ENCODE assay signal across 5 fruit fly cellular contexts in genomic region chrX:18565630-18566319, dm6.
TF ChIP-seq lines count a peak whose summit lies in the region.

No protein-coding gene starts in this region.

- peak; percentile 18 for TF ChIP-seq CTCF in whole organism, embryonic (GFP tag; optimal IDR thresholded peaks at IDR 0.05; lab: Kevin White, UChicago)

TF ChIP-seq in whole organism, adult, 20 proteins besides CTCF, POLR2A, EP300 and RAD21:
- no peak for TF ChIP-seq toe (GFP tag; optimal IDR thresholded peaks at IDR 0.05; lab: Kevin White, UChicago)
- no peak for TF ChIP-seq Crg-1 (GFP tag; optimal IDR thresholded peaks at IDR 0.05; lab: Kevin White, UChicago)
- no peak for TF ChIP-seq CG12768 (GFP tag; optimal IDR thresholded peaks at IDR 0.05; lab: Kevin White, UChicago)
- no peak for TF ChIP-seq CG14711 (tag; optimal IDR thresholded peaks at IDR 0.05; lab: Kevin White, UChicago)
- peak; percentile 55 for TF ChIP-seq ovo (GFP tag; optimal IDR thresholded peaks at IDR 0.05; lab: Kevin White, UChicago)
- TF ChIP-seq tj (GFP tag; optimal IDR thresholded peaks at IDR 0.05; lab: Kevin White, UChicago), result peak; percentile 64
- TF ChIP-seq kay (GFP tag; lab: Kevin White, UChicago; ENCODE audit: borderline replicate concordance), result no peak
- peak; percentile 3 for TF ChIP-seq Hr96 (GFP tag; optimal IDR thresholded peaks at IDR 0.05; lab: Kevin White, UChicago)
- peak; percentile 34 for TF ChIP-seq bab1 (GFP tag; optimal IDR thresholded peaks at IDR 0.05; lab: Kevin White, UChicago)
- TF ChIP-seq pad (GFP tag; optimal IDR thresholded peaks at IDR 0.05; lab: Kevin White, UChicago), result peak; percentile 74
- TF ChIP-seq cic (GFP tag; optimal IDR thresholded peaks at IDR 0.05; lab: Kevin White, UChicago), result no peak
TF ChIP-seq in whole organism, adult: peak in this region for 5.

TF ChIP-seq in whole organism, embryonic, 481 proteins besides CTCF, POLR2A, EP300 and RAD21 (continues in another document):
- TF ChIP-seq CG17359 (tag; optimal IDR thresholded peaks at IDR 0.05; lab: Kevin White, UChicago), result peak; percentile 4
- TF ChIP-seq E2f2 (GFP tag; IDR thresholded peaks at IDR 0.05; lab: Robert Waterston, UW), result peak; percentile 22; the same call in 1 of the 2 replicates
- peak; percentile 54 for TF ChIP-seq Myb (GFP tag; optimal IDR thresholded peaks at IDR 0.05; lab: Kevin White, UChicago)
- peak; percentile 10 for TF ChIP-seq Lhr (GFP tag; optimal IDR thresholded peaks at IDR 0.05; lab: Kevin White, UChicago)
- TF ChIP-seq disco-r (GFP tag; optimal IDR thresholded peaks at IDR 0.05; lab: Kevin White, UChicago), result no peak
- no peak for TF ChIP-seq sim (GFP tag; IDR thresholded peaks at IDR 0.05; lab: Robert Waterston, UW)
- 0 out of 2 replicates have a peak, but pooled peaks have one; percentile 46 for TF ChIP-seq Awh (GFP tag; IDR thresholded peaks at IDR 0.05; lab: Robert Waterston, UW)
- TF ChIP-seq stc (GFP tag; IDR thresholded peaks at IDR 0.05; lab: Robert Waterston, UW), result peak; percentile 33; the same call in 1 of the 2 replicates
- TF ChIP-seq gem (tag; optimal IDR thresholded peaks at IDR 0.05; lab: Kevin White, UChicago), result peak; percentile 39
- peak; percentile 18 for TF ChIP-seq dmrt11E (tag; optimal IDR thresholded peaks at IDR 0.05; lab: Kevin White, UChicago)
- TF ChIP-seq Sox102F (GFP tag; optimal IDR thresholded peaks at IDR 0.05; lab: Kevin White, UChicago), result peak; percentile 20
- TF ChIP-seq grau (tag; optimal IDR thresholded peaks at IDR 0.05; lab: Kevin White, UChicago), result no peak
- TF ChIP-seq crp (GFP tag; optimal IDR thresholded peaks at IDR 0.05; lab: Kevin White, UChicago), result peak in 1 of 2 experiments; percentile 72
- TF ChIP-seq Ptx1 (GFP tag; IDR thresholded peaks at IDR 0.05; lab: Robert Waterston, UW), result peak; percentile 45; the same call in 1 of the 2 replicates
- peak; percentile 30; the same call in 1 of the 3 replicates for TF ChIP-seq zfh1 (GFP tag; IDR thresholded peaks at IDR 0.05; lab: Robert Waterston, UW)
- peak; percentile 5 for TF ChIP-seq Abd-B (GFP tag; optimal IDR thresholded peaks at IDR 0.05; lab: Kevin White, UChicago)
- peak; percentile 17; the same call in 1 of the 2 replicates for TF ChIP-seq vvl (GFP tag; IDR thresholded peaks at IDR 0.05; lab: Robert Waterston, UW)
- peak; percentile 24; the same call in 1 of the 3 replicates for TF ChIP-seq CG17361 (GFP tag; IDR thresholded peaks at IDR 0.05; lab: Robert Waterston, UW)
- TF ChIP-seq Med (GFP tag; lab: Kevin White, UChicago), result peak; percentile 78

TF ChIP-seq in whole organism, prepupa, 60 proteins besides CTCF, POLR2A, EP300 and RAD21 (continues in another document):
- TF ChIP-seq topi (GFP tag; optimal IDR thresholded peaks at IDR 0.05; lab: Kevin White, UChicago), result peak; percentile 36
- TF ChIP-seq CG4318 (GFP tag; optimal IDR thresholded peaks at IDR 0.05; lab: Kevin White, UChicago), result no peak
- peak; percentile 12 for TF ChIP-seq CG3032 (tag; optimal IDR thresholded peaks at IDR 0.05; lab: Kevin White, UChicago)
- TF ChIP-seq acj6 (GFP tag; optimal IDR thresholded peaks at IDR 0.05; lab: Kevin White, UChicago), result peak; percentile 29
- TF ChIP-seq CG16779 (tag; optimal IDR thresholded peaks at IDR 0.05; lab: Kevin White, UChicago), result no peak
- TF ChIP-seq lz (GFP tag; optimal IDR thresholded peaks at IDR 0.05; lab: Kevin White, UChicago), result peak; percentile 6
- TF ChIP-seq CG6792 (GFP tag; optimal IDR thresholded peaks at IDR 0.05; lab: Kevin White, UChicago), result no peak
- TF ChIP-seq Ets21C (GFP tag; optimal IDR thresholded peaks at IDR 0.05; lab: Kevin White, UChicago), result no peak
- no peak for TF ChIP-seq CG11294 (GFP tag; IDR thresholded peaks at IDR 0.05; lab: Robert Waterston, UW)
- TF ChIP-seq CG6808 (GFP tag; optimal IDR thresholded peaks at IDR 0.05; lab: Kevin White, UChicago), result peak; percentile 84
- TF ChIP-seq vri (GFP tag; optimal IDR thresholded peaks at IDR 0.05; lab: Kevin White, UChicago), result peak; percentile 8
- TF ChIP-seq CG1621 (tag; optimal IDR thresholded peaks at IDR 0.05; lab: Kevin White, UChicago), result no peak
- peak; percentile 2 for TF ChIP-seq OdsH (GFP tag; optimal IDR thresholded peaks at IDR 0.05; lab: Kevin White, UChicago)
- TF ChIP-seq CG10631 (GFP tag; optimal IDR thresholded peaks at IDR 0.05; lab: Kevin White, UChicago), result peak; percentile 12
- TF ChIP-seq Eip78C (GFP tag; lab: Kevin White, UChicago), result peak; percentile 70
- TF ChIP-seq CG8632 (GFP tag; optimal IDR thresholded peaks at IDR 0.05; lab: Kevin White, UChicago), result no peak
- no peak for TF ChIP-seq CG34406 (GFP tag; optimal IDR thresholded peaks at IDR 0.05; lab: Kevin White, UChicago)
- no peak for TF ChIP-seq Hr38 (GFP tag; optimal IDR thresholded peaks at IDR 0.05; lab: Kevin White, UChicago)
- TF ChIP-seq CG6276 (GFP tag; optimal IDR thresholded peaks at IDR 0.05; lab: Kevin White, UChicago), result no peak
- peak; percentile 24 for TF ChIP-seq CG10669 (GFP tag; optimal IDR thresholded peaks at IDR 0.05; lab: Kevin White, UChicago)
- TF ChIP-seq Hr39 (GFP tag; optimal IDR thresholded peaks at IDR 0.05; lab: Kevin White, UChicago), result peak; percentile 10
- TF ChIP-seq CG11762 (GFP tag; optimal IDR thresholded peaks at IDR 0.05; lab: Kevin White, UChicago; ENCODE audit: insufficient read depth), result no peak

TF ChIP-seq in whole organism, pupa, 21 proteins besides CTCF, POLR2A, EP300 and RAD21:
- TF ChIP-seq CG9948 (tag; optimal IDR thresholded peaks at IDR 0.05; lab: Kevin White, UChicago), result no peak
- TF ChIP-seq Pif1A (GFP tag; optimal IDR thresholded peaks at IDR 0.05; lab: Kevin White, UChicago), result peak; percentile 24
- peak; percentile 7 for TF ChIP-seq CG8159 (tag; optimal IDR thresholded peaks at IDR 0.05; lab: Kevin White, UChicago)
- TF ChIP-seq CG13204 (GFP tag; optimal IDR thresholded peaks at IDR 0.05; lab: Kevin White, UChicago), result no peak
- TF ChIP-seq CG14655 (GFP tag; optimal IDR thresholded peaks at IDR 0.05; lab: Kevin White, UChicago), result peak; percentile 27
- peak; percentile 70; the same call in 2 of the 3 replicates for TF ChIP-seq CG4496 (GFP tag; IDR thresholded peaks at IDR 0.05; lab: Robert Waterston, UW)
- TF ChIP-seq Ets98B (GFP tag; IDR thresholded peaks at IDR 0.05; lab: Robert Waterston, UW), result peak; percentile 30; the same call in 1 of the 2 replicates
- TF ChIP-seq CG17806 (tag; optimal IDR thresholded peaks at IDR 0.05; lab: Kevin White, UChicago), result peak; percentile 22
- TF ChIP-seq rn (GFP tag; IDR thresholded peaks at IDR 0.05; lab: Robert Waterston, UW), result no peak
- TF ChIP-seq Pif1B (GFP tag; optimal IDR thresholded peaks at IDR 0.05; lab: Kevin White, UChicago), result peak; percentile 44
- peak; percentile 13 for TF ChIP-seq CG8301 (tag; optimal IDR thresholded peaks at IDR 0.05; lab: Kevin White, UChicago)

TF ChIP-seq in whole organism, wandering third instar larva, 38 proteins besides CTCF, POLR2A, EP300 and RAD21:
- TF ChIP-seq fru (GFP tag; optimal IDR thresholded peaks at IDR 0.05; lab: Kevin White, UChicago), result peak; percentile 23
- TF ChIP-seq woc (GFP tag; optimal IDR thresholded peaks at IDR 0.05; lab: Kevin White, UChicago), result peak; percentile 1
- peak; percentile 37 for TF ChIP-seq Hnf4 (GFP tag; optimal IDR thresholded peaks at IDR 0.05; lab: Kevin White, UChicago)
- no peak for TF ChIP-seq Mio (GFP tag; optimal IDR thresholded peaks at IDR 0.05; lab: Kevin White, UChicago)
- TF ChIP-seq Myc (optimal IDR thresholded peaks at IDR 0.05; lab: Kevin White, UChicago), result peak; percentile 27
TF ChIP-seq in whole organism, wandering third instar larva: peak in this region for 4.
